Worm (Caenorhabditis elegans): ENCODE data around the gene dlc-1.

The dlc-1 gene

DNA sequence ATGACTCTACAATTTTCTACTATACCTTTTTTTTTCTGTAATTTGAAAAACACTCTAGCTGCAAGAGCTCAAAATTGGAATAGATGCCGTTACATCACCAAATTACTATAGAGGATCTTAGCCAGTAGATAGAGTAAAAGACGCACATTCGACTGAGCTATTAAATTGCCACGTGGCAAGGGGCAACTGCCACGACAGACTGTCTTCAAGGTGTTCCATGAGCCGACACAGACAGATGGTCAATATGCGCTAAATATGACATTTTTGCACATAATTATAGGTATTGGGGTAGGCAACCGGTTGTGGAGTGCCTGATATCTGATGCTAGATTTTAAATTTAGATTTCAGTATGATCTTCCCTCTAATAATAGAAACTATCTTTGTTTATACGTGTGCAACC is 15.9 kb upstream of the dlc-1 start:
- TF ChIP-seq lin-35 (GFP tag; optimal IDR thresholded peaks at IDR 0.05) (no peak), lin-39 (tag; optimal IDR thresholded peaks at IDR 0.05) (no peak), tlp-1 (tag; optimal IDR thresholded peaks at IDR 0.05) (no peak), nhr-76 (tag; optimal IDR thresholded peaks at IDR 0.05) (no peak), mef-2 (tag; optimal IDR thresholded peaks at IDR 0.05) (no peak), ceh-88 (GFP tag; IDR thresholded peaks at IDR 0.05) (no peak), unc-86 (tag; optimal IDR thresholded peaks at IDR 0.05) (no peak), hlh-4 (tag; optimal IDR thresholded peaks at IDR 0.05) (no peak), nhr-85 (tag) (no peak), snu-23 (GFP tag; optimal IDR thresholded peaks at IDR 0.05) (no peak), mab-9 (GFP tag; IDR thresholded peaks at IDR 0.05) (no peak), ces-1 (GFP tag; optimal IDR thresholded peaks at IDR 0.05) (no peak), blmp-1 (tag; optimal IDR thresholded peaks at IDR 0.05) (no peak), mdl-1 (tag; optimal IDR thresholded peaks at IDR 0.05) (no peak), lsy-2 (tag; optimal IDR thresholded peaks at IDR 0.05) (no peak), pqm-1 (tag; optimal IDR thresholded peaks at IDR 0.05) (no peak), lin-14 (GFP tag; optimal IDR thresholded peaks at IDR 0.05) (no peak), jun-1 (tag; optimal IDR thresholded peaks at IDR 0.05) (no peak), nhr-47 (tag; optimal IDR thresholded peaks at IDR 0.05) (no peak), aly-2 (tag; optimal IDR thresholded peaks at IDR 0.05) (no peak)

ce11 chrIII:6478256-6479004 is 14.9 kb upstream of the dlc-1 start, which contains the start of gene zip-8:
Gene zip-8, plus strand, starts transcription at chrIII:6478955.
- TF ChIP-seq ceh-82 (tag; optimal IDR thresholded peaks at IDR 0.05) (no peak), dsc-1 (tag; optimal IDR thresholded peaks at IDR 0.05) (no peak), elt-3 (tag; optimal IDR thresholded peaks at IDR 0.05) (no peak), lir-3 (tag; optimal IDR thresholded peaks at IDR 0.05; ENCODE audit: poor library complexity) (no peak), fkh-8 (tag; optimal IDR thresholded peaks at IDR 0.05) (no peak), sptf-1 (tag; optimal IDR thresholded peaks at IDR 0.05) (no peak)

DNA sequence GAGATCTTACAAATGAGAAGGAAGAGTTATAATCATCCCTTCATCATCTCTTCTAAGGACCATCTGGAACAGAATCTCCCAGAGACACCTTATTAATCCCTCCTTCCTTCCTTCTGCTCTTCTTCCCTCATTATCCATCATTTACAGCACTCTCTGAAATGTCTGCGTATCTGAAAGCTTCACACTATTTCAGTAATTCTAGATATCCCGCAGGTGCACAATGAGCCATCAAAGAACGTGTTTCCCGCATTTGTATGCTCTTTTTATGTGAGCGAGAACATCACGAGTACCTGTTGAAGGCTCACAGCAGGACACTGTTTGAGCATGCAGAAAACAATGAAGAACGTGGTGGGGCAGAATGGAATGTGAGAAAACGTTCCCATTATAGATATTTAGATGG is 12.8 kb upstream of the dlc-1 start:
- TF ChIP-seq hpl-2 (GFP tag; optimal IDR thresholded peaks at IDR 0.05) (no peak), nhr-237 (tag; optimal IDR thresholded peaks at IDR 0.05) (no peak)

ce11 chrIII:6471451-6471850 is 7.9 kb upstream of the dlc-1 start, which contains the start of gene wht-6:
Gene wht-6, plus strand, starts transcription at chrIII:6471751.
- TF ChIP-seq nhr-11 (tag; optimal IDR thresholded peaks at IDR 0.05) (no peak), isw-1 (GFP tag; IDR thresholded peaks at IDR 0.05) (no peak), nhr-20 (tag; optimal IDR thresholded peaks at IDR 0.05) (no peak)

ce11 chrIII:6467005-6467404 is 3.4 kb upstream of the dlc-1 start, which contains the start of gene T26A5.2:
Gene T26A5.2, plus strand, starts transcription at chrIII:6467305.
- TF ChIP-seq elt-3 (tag; optimal IDR thresholded peaks at IDR 0.05), result no peak
- no peak for TF ChIP-seq unc-98 (GFP tag; IDR thresholded peaks at IDR 0.05)
- no peak for TF ChIP-seq mab-9 (GFP tag; IDR thresholded peaks at IDR 0.05)

DNA sequence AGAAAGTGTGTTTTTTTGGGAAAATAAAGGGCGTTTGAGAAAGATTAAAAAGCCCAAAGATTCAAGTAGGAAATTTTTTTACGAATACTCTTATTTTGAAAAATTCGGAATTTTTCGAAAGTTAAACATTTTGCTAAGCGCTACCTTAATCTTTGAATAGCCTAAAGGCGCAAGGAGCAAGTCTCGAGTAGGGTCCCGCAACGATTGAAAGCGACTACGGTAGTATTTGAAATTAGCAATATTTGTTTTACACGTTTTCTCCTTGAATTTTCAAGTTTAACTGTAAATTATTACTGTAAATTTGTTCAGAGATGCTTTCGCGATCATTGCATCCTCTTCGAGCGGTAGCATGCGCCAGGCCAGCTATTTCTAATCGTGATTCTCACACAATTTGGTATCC is 1.3 kb upstream of the dlc-1 start, which contains the start of gene nduf-2.2:
Gene nduf-2.2 (plus strand): TSS at position 310 of the 400 bp plus-strand sequence.
- TF ChIP-seq irx-1 (tag; optimal IDR thresholded peaks at IDR 0.05) (no peak), unc-130 (tag; optimal IDR thresholded peaks at IDR 0.05) (no peak), alr-1 (tag; optimal IDR thresholded peaks at IDR 0.05; ENCODE audit: borderline replicate concordance) (no peak), elt-3 (tag; optimal IDR thresholded peaks at IDR 0.05) (no peak), aly-2 (tag; optimal IDR thresholded peaks at IDR 0.05) (no peak), xbp-1 (tag; optimal IDR thresholded peaks at IDR 0.05) (no peak), lin-39 (tag; optimal IDR thresholded peaks at IDR 0.05) (no peak), sup-37 (GFP tag; optimal IDR thresholded peaks at IDR 0.05) (no peak), ceh-88 (GFP tag; IDR thresholded peaks at IDR 0.05) (no peak), ztf-11 (tag; optimal IDR thresholded peaks at IDR 0.05) (no peak), egl-27 (tag; optimal IDR thresholded peaks at IDR 0.05) (no peak), pqm-1 (tag; optimal IDR thresholded peaks at IDR 0.05) (no peak), tlp-1 (tag; optimal IDR thresholded peaks at IDR 0.05) (no peak), hlh-17 (GFP tag; optimal IDR thresholded peaks at IDR 0.05; ENCODE audit: borderline replicate concordance) (no peak), isw-1 (GFP tag; IDR thresholded peaks at IDR 0.05) (no peak), vab-15 (tag; optimal IDR thresholded peaks at IDR 0.05) (no peak)

Measured in whole organism, L1 larva.